Fruit fly (Drosophila melanogaster) whole organism, adult: ENCODE measurements around the gene CG7457.

Experiments used
- CG11617 ChIP-seq: fragments of 200-800 bp; sonication (Bioruptor generic); optimal IDR thresholded peaks from 2 replicates; lab custom pipeline; 2017; ENCODE audit warnings: mild to moderate bottlenecking, missing biosample characterization, missing genetic modification reagents, missing genetic modification characterization
- CG1620 ChIP-seq: fragments of 200-800 bp; sonication (Bioruptor generic); optimal IDR thresholded peaks from 2 replicates; lab custom pipeline; 2016; ENCODE audit warnings: missing biosample characterization, missing genetic modification characterization
- CG33017 ChIP-seq: fragments of 200-800 bp; sonication (Bioruptor generic); optimal IDR thresholded peaks from 2 replicates; lab custom pipeline; 2018; ENCODE audit warnings: missing biosample characterization, mild to moderate bottlenecking, missing genetic modification characterization, moderate library complexity
- CG7045 ChIP-seq: fragments of 200-800 bp; sonication (Bioruptor generic); optimal IDR thresholded peaks from 2 replicates; lab custom pipeline; 2017; ENCODE audit warnings: missing biosample characterization, mild to moderate bottlenecking, missing genetic modification characterization
- CG7101 ChIP-seq: fragments of 200-800 bp; sonication (Bioruptor generic); optimal IDR thresholded peaks from 2 replicates; lab custom pipeline; 2018; ENCODE audit warnings: missing biosample characterization, mild to moderate bottlenecking, missing genetic modification characterization, moderate library complexity
- Crg-1 ChIP-seq: fragments of 200-800 bp; sonication (Bioruptor generic); optimal IDR thresholded peaks from 2 replicates; lab custom pipeline; 2016; ENCODE audit warnings: missing biosample characterization, missing genetic modification characterization
- Hr96 ChIP-seq: fragments of 200-800 bp; sonication (Bioruptor generic); optimal IDR thresholded peaks from 2 replicates; lab custom pipeline; 2016; ENCODE audit warnings: missing biosample characterization, missing genetic modification characterization
- Mnt ChIP-seq: fragments of 200-800 bp; sonication (Bioruptor generic); optimal IDR thresholded peaks from 2 replicates; lab custom pipeline; 2016; ENCODE audit warnings: missing biosample characterization, mild to moderate bottlenecking, missing genetic modification characterization
- bab1 ChIP-seq: fragments of 200-800 bp; sonication (Bioruptor generic); optimal IDR thresholded peaks from 3 replicates; lab custom pipeline; 2019; ENCODE audit warnings: missing biosample characterization, mild to moderate bottlenecking, missing genetic modification characterization, moderate library complexity
- cic ChIP-seq: fragments of 200-800 bp; sonication (Bioruptor generic); optimal IDR thresholded peaks from 2 replicates; lab custom pipeline; 2017; ENCODE audit warnings: missing biosample characterization, mild to moderate bottlenecking, missing genetic modification characterization, moderate library complexity
- kay ChIP-seq: fragments of 200-800 bp; sonication (Bioruptor generic); peaks from one replicate; lab custom pipeline; 2016; ENCODE audit warnings: missing biosample characterization, missing genetic modification characterization, borderline replicate concordance
- pad ChIP-seq: fragments of 200-800 bp; sonication (Bioruptor generic); optimal IDR thresholded peaks from 3 replicates; lab custom pipeline; 2017; ENCODE audit warnings: missing biosample characterization, missing genetic modification characterization, mild to moderate bottlenecking, moderate library complexity, missing genetic modification reagents
- tj ChIP-seq: fragments of 200-800 bp; sonication (Bioruptor generic); optimal IDR thresholded peaks from 3 replicates; lab custom pipeline; 2017; ENCODE audit warnings: missing biosample characterization, mild to moderate bottlenecking, missing genetic modification characterization, moderate library complexity
- toe ChIP-seq: fragments of 200-800 bp; sonication (Bioruptor generic); optimal IDR thresholded peaks from 2 replicates; lab custom pipeline; 2016; ENCODE audit warnings: missing biosample characterization, missing genetic modification characterization

dm6 chr3L:7717863-7718560, 8.3 kb downstream of the CG7457 start, which contains the start of gene Ank2:
- TF ChIP-seq bab1 (GFP tag; lab: Kevin White, UChicago) (no peak), kay (GFP tag; lab: Kevin White, UChicago) (no peak), CG7045 (GFP tag; lab: Kevin White, UChicago) (no peak), Mnt (GFP tag; lab: Kevin White, UChicago) (no peak), cic (GFP tag; lab: Kevin White, UChicago) (no peak), toe (no peak), Hr96 (GFP tag; lab: Kevin White, UChicago) (no peak), CG33017 (tag; lab: Kevin White, UChicago) (no peak), pad (GFP tag; lab: Kevin White, UChicago) (no peak), tj (GFP tag; lab: Kevin White, UChicago) (no peak), CG1620 (GFP tag; lab: Kevin White, UChicago) (no peak), CG11617 (GFP tag; lab: Kevin White, UChicago) (no peak), Crg-1 (GFP tag; lab: Kevin White, UChicago) (no peak), CG7101 (no peak)
